Fruit fly (Drosophila melanogaster): ENCODE data around the gene Ssb-c31a.

- TF ChIP-seq CTCF (optimal IDR thresholded peaks at IDR 0.05) (no peak), CG8478 (optimal IDR thresholded peaks at IDR 0.05) (no peak)
These were observed 44.3 kb downstream of the Ssb-c31a start for dm6 chr2L:8255406-8255805.

All from S2 (cell line).